Worm (Caenorhabditis elegans) whole organism, young adult: Measurements from ENCODE around the gene nmr-2.

Source experiments
- B0019.2 ChIP-seq: fragments of 200-800 bp; sonication (Bioruptor generic); conservative IDR thresholded peaks from 2 replicates; pipeline ENCODE4 v1.3.6; 2022; ENCODE audit warnings: missing genetic modification reagents, missing genetic modification characterization, missing compliant biosample characterization
- B0035.1 ChIP-seq: sonication (generic microtip); optimal IDR thresholded peaks from 2 replicates; lab custom pipeline; 2016; ENCODE audit warnings: missing genetic modification characterization, mild to moderate bottlenecking, missing compliant biosample characterization, missing genotype, missing genetic modification reagents
- B0261.1 ChIP-seq: sonication (generic microtip); optimal IDR thresholded peaks from 2 replicates; lab custom pipeline; 2016; ENCODE audit warnings: mild to moderate bottlenecking, missing genetic modification characterization, moderate library complexity, missing compliant biosample characterization
- C06A6.2 ChIP-seq: fragments of 200-800 bp; sonication (Bioruptor generic); conservative IDR thresholded peaks from 2 replicates; pipeline ENCODE4 v1.3.6; 2022; ENCODE audit warnings: missing genetic modification characterization, missing compliant biosample characterization
- F10E7.11 ChIP-seq: sonication (generic microtip); optimal IDR thresholded peaks from 2 replicates; lab custom pipeline; 2017; ENCODE audit warnings: mild to moderate bottlenecking, missing genetic modification characterization, moderate library complexity, missing compliant biosample characterization
- F23B12.7 ChIP-seq: sonication (generic microtip); optimal IDR thresholded peaks from 2 replicates; lab custom pipeline; 2017; ENCODE audit warnings: missing genetic modification characterization, mild to moderate bottlenecking, missing compliant biosample characterization, antibody characterized with exemption, moderate library complexity; ENCODE audit not compliant: insufficient read depth
- F39B2.1 ChIP-seq: fragments of 200-800 bp; sonication (Bioruptor generic); IDR thresholded peaks from 2 replicates; pipeline ENCODE4 v1.3.6; 2022; ENCODE audit warnings: missing genetic modification reagents, missing genetic modification characterization, missing compliant biosample characterization
- F55B11.4 ChIP-seq: sonication (generic microtip); optimal IDR thresholded peaks from 2 replicates; lab custom pipeline; 2016; ENCODE audit warnings: missing compliant biosample characterization, missing genetic modification characterization, borderline replicate concordance; ENCODE audit not compliant: insufficient read depth
- F57A8.1 ChIP-seq: fragments of 200-800 bp; sonication (Bioruptor generic); optimal IDR thresholded peaks from 2 replicates; lab custom pipeline; 2018; ENCODE audit warnings: mild to moderate bottlenecking, missing genetic modification characterization, moderate library complexity, missing compliant biosample characterization
- F57C9.4 ChIP-seq: sonication (generic microtip); optimal IDR thresholded peaks from 2 replicates; lab custom pipeline; 2017; ENCODE audit warnings: mild to moderate bottlenecking, missing genetic modification characterization, missing compliant biosample characterization
- K11D2.4 ChIP-seq: fragments of 200-800 bp; sonication (Bioruptor generic); IDR thresholded peaks from 2 replicates; pipeline ENCODE4 v1.3.6; 2022; ENCODE audit warnings: missing genetic modification reagents, missing genetic modification characterization, missing compliant biosample characterization
- K12H6.12 ChIP-seq: fragments of 200-800 bp; sonication (Bioruptor generic); optimal IDR thresholded peaks from 2 replicates; lab custom pipeline; 2018; ENCODE audit warnings: mild to moderate bottlenecking, missing genetic modification characterization, missing compliant biosample characterization
- T07F8.4 ChIP-seq: sonication (generic microtip); optimal IDR thresholded peaks from 2 replicates; lab custom pipeline; 2016; ENCODE audit warnings: mild to moderate bottlenecking, missing genetic modification characterization, moderate library complexity, missing compliant biosample characterization
- Y53F4B.3 ChIP-seq: fragments of 200-800 bp; sonication (Bioruptor generic); IDR thresholded peaks from 2 replicates; pipeline ENCODE4 v1.3.6; 2022; ENCODE audit warnings: missing genetic modification reagents, missing genetic modification characterization, missing compliant biosample characterization
- Y56A3A.18 ChIP-seq: fragments of 200-800 bp; sonication (Bioruptor generic); IDR thresholded peaks from 2 replicates; pipeline ENCODE4 v1.3.6; 2022; ENCODE audit warnings: missing genetic modification reagents, missing genetic modification characterization, missing compliant biosample characterization
- Y67H2A.10 ChIP-seq: fragments of 200-800 bp; sonication (Bioruptor generic); conservative IDR thresholded peaks from 2 replicates; pipeline ENCODE4 v1.3.6; 2022; ENCODE audit warnings: missing genetic modification reagents, missing genetic modification characterization, missing compliant biosample characterization
- akir-1 ChIP-seq: fragments of 200-800 bp; sonication (Bioruptor generic); optimal IDR thresholded peaks from 2 replicates; lab custom pipeline; 2018; ENCODE audit warnings: mild to moderate bottlenecking, missing genetic modification characterization, moderate library complexity, missing compliant biosample characterization
- athp-1 ChIP-seq: sonication (generic microtip); optimal IDR thresholded peaks from 2 replicates; lab custom pipeline; 2017; ENCODE audit warnings: mild to moderate bottlenecking, missing genetic modification characterization, missing compliant biosample characterization
- attf-5 ChIP-seq: fragments of 200-800 bp; sonication (Bioruptor generic); optimal IDR thresholded peaks from 2 replicates; lab custom pipeline; 2018; ENCODE audit warnings: mild to moderate bottlenecking, missing genetic modification characterization, missing compliant biosample characterization
- ceh-100 ChIP-seq: fragments of 200-800 bp; sonication (Bioruptor generic); IDR thresholded peaks from 2 replicates; pipeline ENCODE4 v1.3.6; 2022; ENCODE audit warnings: missing genetic modification reagents, missing genetic modification characterization, missing compliant biosample characterization
- ceh-27 ChIP-seq: fragments of 200-800 bp; sonication (Bioruptor generic); optimal IDR thresholded peaks from 2 replicates; lab custom pipeline; 2018; ENCODE audit warnings: mild to moderate bottlenecking, missing genetic modification characterization, moderate library complexity, missing compliant biosample characterization
- ceh-58 ChIP-seq: fragments of 200-800 bp; sonication (Bioruptor generic); IDR thresholded peaks from 2 replicates; pipeline ENCODE4 v1.3.6; 2022; ENCODE audit warnings: missing genetic modification characterization, missing compliant biosample characterization
- dpl-1 ChIP-seq: fragments of 150-350 bp; optimal IDR thresholded peaks from 2 replicates; lab custom pipeline; 2014; ENCODE audit warnings: missing biosample characterization, missing genetic modification reagents, missing genetic modification characterization
- egl-18 ChIP-seq: fragments of 200-800 bp; sonication (Bioruptor generic); IDR thresholded peaks from 2 replicates; pipeline ENCODE4 v1.3.6; 2022; ENCODE audit warnings: missing genetic modification reagents, missing genetic modification characterization, missing compliant biosample characterization
- egrh-3 ChIP-seq: fragments of 200-800 bp; sonication (Bioruptor generic); IDR thresholded peaks from 2 replicates; pipeline ENCODE4 v1.3.6; 2022; ENCODE audit warnings: missing genetic modification reagents, missing genetic modification characterization, missing compliant biosample characterization
- fkh-3 ChIP-seq: sonication (generic microtip); optimal IDR thresholded peaks from 2 replicates; lab custom pipeline; 2016; ENCODE audit warnings: mild to moderate bottlenecking, missing genetic modification characterization, missing compliant biosample characterization
- hmg-1.2 ChIP-seq: fragments of 200-800 bp; sonication (Bioruptor generic); IDR thresholded peaks from 2 replicates; pipeline ENCODE4 v1.3.6; 2022; ENCODE audit warnings: missing genetic modification reagents, missing genetic modification characterization, missing compliant biosample characterization
- let-607 ChIP-seq, 2 experiments: fragments of 200-800 bp in 1 of 2; sonication (Bioruptor generic) in 1 of 2; sonication (generic microtip) in 1 of 2; optimal IDR thresholded peaks; 2 replicates each; lab custom pipeline; 2016 to 2018; ENCODE audit warnings: mild to moderate bottlenecking in 2 of 2, missing compliant biosample characterization in 2 of 2, missing genetic modification characterization in 2 of 2, moderate library complexity in 2 of 2, missing genotype in 1 of 2
- lin-40 ChIP-seq: sonication (generic microtip); optimal IDR thresholded peaks from 2 replicates; lab custom pipeline; 2016; ENCODE audit warnings: missing genetic modification characterization, mild to moderate bottlenecking, missing compliant biosample characterization, missing genotype, missing genetic modification reagents
- lin-54 ChIP-seq: fragments of 200-800 bp; sonication (Bioruptor generic); optimal IDR thresholded peaks from 2 replicates; lab custom pipeline; 2018; ENCODE audit warnings: mild to moderate bottlenecking, missing genetic modification characterization, missing compliant biosample characterization
- lsl-1 ChIP-seq: fragments of 200-800 bp; sonication (Bioruptor generic); optimal IDR thresholded peaks from 2 replicates; lab custom pipeline; 2018; ENCODE audit warnings: mild to moderate bottlenecking, missing genetic modification characterization, moderate library complexity, missing compliant biosample characterization
- madf-10 ChIP-seq: sonication (generic microtip); optimal IDR thresholded peaks from 2 replicates; lab custom pipeline; 2016; ENCODE audit warnings: mild to moderate bottlenecking, missing genetic modification characterization, missing compliant biosample characterization
- madf-8 ChIP-seq: fragments of 200-800 bp; sonication (Bioruptor generic); conservative IDR thresholded peaks from 2 replicates; pipeline ENCODE4 v1.3.6; 2022; ENCODE audit warnings: missing genetic modification reagents, missing genetic modification characterization, missing compliant biosample characterization
- mes-4 ChIP-seq: sonication (generic microtip); optimal IDR thresholded peaks from 2 replicates; lab custom pipeline; 2016; ENCODE audit warnings: missing genotype, missing genetic modification characterization, missing compliant biosample characterization
- mxl-1 ChIP-seq: sonication (generic microtip); optimal IDR thresholded peaks from 2 replicates; lab custom pipeline; 2016; ENCODE audit warnings: missing genetic modification characterization, missing compliant biosample characterization
- nhr-179 ChIP-seq: sonication (generic microtip); optimal IDR thresholded peaks from 2 replicates; lab custom pipeline; 2016; ENCODE audit warnings: mild to moderate bottlenecking, missing genetic modification characterization, missing compliant biosample characterization
- nhr-80 ChIP-seq: sonication (generic microtip); optimal IDR thresholded peaks from 2 replicates; lab custom pipeline; 2016; ENCODE audit warnings: missing genetic modification characterization, missing compliant biosample characterization
- nhr-90 ChIP-seq: sonication (generic microtip); optimal IDR thresholded peaks from 2 replicates; lab custom pipeline; 2016; ENCODE audit warnings: missing genotype, mild to moderate bottlenecking, missing genetic modification characterization, missing compliant biosample characterization
- rcor-1 ChIP-seq: fragments of 200-800 bp; sonication (Bioruptor generic); IDR thresholded peaks from 2 replicates; pipeline ENCODE4 v1.3.6; 2022; ENCODE audit warnings: missing genetic modification reagents, missing genetic modification characterization, missing compliant biosample characterization
- rec-8 ChIP-seq, 2 experiments: sonication (generic microtip); optimal IDR thresholded peaks; 2 replicates each; lab custom pipeline; 2016; ENCODE audit warnings: mild to moderate bottlenecking in 2 of 2, missing genetic modification characterization in 2 of 2, missing genetic modification reagents in 2 of 2, missing genotype in 2 of 2, missing biosample characterization in 1 of 2, missing compliant biosample characterization in 1 of 2, moderate library complexity in 1 of 2
- repo-1 ChIP-seq: sonication (generic microtip); optimal IDR thresholded peaks from 2 replicates; lab custom pipeline; 2017; ENCODE audit warnings: mild to moderate bottlenecking, missing genetic modification characterization, missing compliant biosample characterization
- sea-2 ChIP-seq: fragments of 200-800 bp; sonication (Bioruptor generic); IDR thresholded peaks from 2 replicates; pipeline ENCODE4 v1.3.6; 2022; ENCODE audit warnings: missing genetic modification characterization, missing compliant biosample characterization
- snpc-1.3 ChIP-seq: sonication (generic microtip); optimal IDR thresholded peaks from 2 replicates; lab custom pipeline; 2017; ENCODE audit warnings: missing genetic modification characterization, mild to moderate bottlenecking, missing compliant biosample characterization, antibody characterized with exemption, moderate library complexity, missing genotype, missing genetic modification reagents; ENCODE audit not compliant: insufficient read depth
- tbp1 ChIP-seq: fragments of 200-800 bp; sonication (Bioruptor generic); optimal IDR thresholded peaks from 2 replicates; lab custom pipeline; 2018; ENCODE audit warnings: mild to moderate bottlenecking, missing genetic modification characterization, missing compliant biosample characterization
- tbx-9 ChIP-seq: sonication (generic microtip); optimal IDR thresholded peaks from 2 replicates; lab custom pipeline; 2016; ENCODE audit warnings: borderline replicate concordance, missing genetic modification characterization, inconsistent platforms, missing compliant biosample characterization
- unc-130 ChIP-seq: sonication (generic microtip); optimal IDR thresholded peaks from 2 replicates; lab custom pipeline; 2016; ENCODE audit warnings: missing genetic modification reagents, missing genetic modification characterization, missing compliant biosample characterization
- zim-3 ChIP-seq: sonication (generic microtip); optimal IDR thresholded peaks from 2 replicates; lab custom pipeline; 2017; ENCODE audit warnings: mild to moderate bottlenecking, missing genetic modification characterization, moderate library complexity, missing compliant biosample characterization
- ztf-22 ChIP-seq: fragments of 200-800 bp; sonication (Bioruptor generic); optimal IDR thresholded peaks from 2 replicates; lab custom pipeline; 2018; ENCODE audit warnings: mild to moderate bottlenecking, missing genetic modification characterization, moderate library complexity, missing compliant biosample characterization
- ztf-26 ChIP-seq: sonication (generic microtip); optimal IDR thresholded peaks from 2 replicates; lab custom pipeline; 2017; ENCODE audit warnings: missing genetic modification characterization, missing compliant biosample characterization

nmr-2 gene

ce11 chrV:14992627-14993117 is 18.8 kb downstream of the nmr-2 start, which contains the start of gene T01C3.3 (continued):
- TF ChIP-seq repo-1 (tag; lab: Kevin White, UChicago) = no peak
- no peak for TF ChIP-seq fkh-3 (tag; lab: Kevin White, UChicago)
- no peak for TF ChIP-seq Y67H2A.10 (GFP tag; lab: Robert Waterston, UW)
- no peak for TF ChIP-seq nhr-179 (tag; lab: Kevin White, UChicago)
- peak; percentile 52 for TF ChIP-seq lin-54 (GFP tag; lab: Kevin White, UChicago)
- peak; percentile 17 for TF ChIP-seq unc-130 (GFP tag; lab: Kevin White, UChicago)
- TF ChIP-seq egrh-3 (GFP tag; lab: Robert Waterston, UW) = no peak
- no peak for TF ChIP-seq F57A8.1
- TF ChIP-seq nhr-80 (tag; lab: Kevin White, UChicago) = no peak
- peak; percentile 32 for TF ChIP-seq tbp1 (GFP tag; lab: Kevin White, UChicago)
- TF ChIP-seq attf-5 (GFP tag; lab: Kevin White, UChicago) = no peak
- peak; percentile 92 for TF ChIP-seq madf-8 (GFP tag; lab: Robert Waterston, UW)
- no peak for TF ChIP-seq B0261.1 (tag; lab: Kevin White, UChicago)
- no peak for TF ChIP-seq rec-8 (tag; optimal IDR thresholded peaks at IDR 0.05; lab: Kevin White, UChicago)
- no peak for TF ChIP-seq T07F8.4 (tag; lab: Kevin White, UChicago)
- no peak for TF ChIP-seq ztf-22 (GFP tag; lab: Kevin White, UChicago)
- no peak for TF ChIP-seq athp-1 (tag; lab: Kevin White, UChicago)
- no peak for TF ChIP-seq akir-1 (GFP tag; lab: Kevin White, UChicago)
- TF ChIP-seq ceh-27 = no peak
- no peak for TF ChIP-seq tbx-9
- TF ChIP-seq rcor-1 (GFP tag; lab: Robert Waterston, UW) = peak; percentile 56
- no peak for TF ChIP-seq zim-3 (tag; lab: Kevin White, UChicago)
- peak; percentile 13 for TF ChIP-seq snpc-1.3 (tag; lab: Kevin White, UChicago)
- 0 out of 2 replicates have a peak, but pooled peaks have one; percentile 32 for TF ChIP-seq ceh-100 (GFP tag; lab: Robert Waterston, UW)
- no peak for TF ChIP-seq nhr-90 (tag; lab: Kevin White, UChicago)
- no peak for TF ChIP-seq Y56A3A.18 (GFP tag; lab: Robert Waterston, UW)
- no peak for TF ChIP-seq mxl-1 (tag; lab: Kevin White, UChicago)
- TF ChIP-seq madf-10 (tag; lab: Kevin White, UChicago) = no peak
- TF ChIP-seq Y53F4B.3 (GFP tag; lab: Robert Waterston, UW) = no peak
- TF ChIP-seq lin-40 (tag; lab: Kevin White, UChicago) = no peak
- TF ChIP-seq sea-2 = no peak
- TF ChIP-seq ztf-26 (tag; lab: Kevin White, UChicago) = no peak
- no peak for TF ChIP-seq let-607 (tag; optimal IDR thresholded peaks at IDR 0.05; lab: Kevin White, UChicago)
- TF ChIP-seq F23B12.7 (tag; lab: Kevin White, UChicago) = no peak
- peak; percentile 93 for TF ChIP-seq dpl-1 (GFP tag; lab: Kevin White, UChicago)
- TF ChIP-seq F39B2.1 (GFP tag; lab: Robert Waterston, UW) = no peak
- no peak for TF ChIP-seq F57C9.4 (tag; lab: Kevin White, UChicago)
- peak; percentile 52 for TF ChIP-seq hmg-1.2 (GFP tag; lab: Robert Waterston, UW)
- TF ChIP-seq lsl-1 (GFP tag; lab: Kevin White, UChicago) = peak; percentile 91
- TF ChIP-seq F10E7.11 (tag; lab: Kevin White, UChicago) = no peak
- no peak for TF ChIP-seq C06A6.2 (GFP tag; lab: Robert Waterston, UW)
- no peak for TF ChIP-seq mes-4 (tag; lab: Kevin White, UChicago)
- TF ChIP-seq B0035.1 (tag; lab: Kevin White, UChicago) = no peak
- TF ChIP-seq egl-18 = no peak
- TF ChIP-seq K12H6.12 (tag; lab: Kevin White, UChicago) = no peak
- no peak for TF ChIP-seq F55B11.4 (tag; lab: Kevin White, UChicago)
- no peak for TF ChIP-seq ceh-58 (GFP tag; lab: Robert Waterston, UW)
- no peak for TF ChIP-seq K11D2.4 (GFP tag; lab: Robert Waterston, UW)
- peak; percentile 65; the same call in 1 of the 2 replicates for TF ChIP-seq B0019.2
